Worm (Caenorhabditis elegans) whole organism, midembryonic: Measurements from ENCODE around the gene srw-32.

Experiments
- T22C8.4 ChIP-seq: fragments of 200-800 bp; sonication (Bioruptor generic); IDR thresholded peaks from 2 replicates; pipeline ENCODE4 v1.3.6; 2022; ENCODE audit warnings: missing genetic modification characterization, missing compliant biosample characterization
- cog-1 ChIP-seq: sonication (generic microtip); optimal IDR thresholded peaks from 2 replicates; lab custom pipeline; 2016; ENCODE audit warnings: missing genetic modification characterization, missing compliant biosample characterization
- flt-1 ChIP-seq: fragments of 200-800 bp; sonication (Bioruptor generic); IDR thresholded peaks from 2 replicates; pipeline ENCODE4 v1.3.6; 2022; ENCODE audit warnings: missing genetic modification characterization, missing compliant biosample characterization
- klf-2 ChIP-seq: fragments of 200-800 bp; sonication (Bioruptor generic); conservative IDR thresholded peaks from 2 replicates; pipeline ENCODE4 v1.3.6; 2022; ENCODE audit warnings: missing genetic modification reagents, missing genetic modification characterization, missing compliant biosample characterization
- med-1 ChIP-seq: sonication (generic microtip); optimal IDR thresholded peaks from 2 replicates; lab custom pipeline; 2017; ENCODE audit warnings: missing genetic modification characterization, mild to moderate bottlenecking, missing compliant biosample characterization, antibody characterized with exemption, missing genetic modification reagents; ENCODE audit not compliant: insufficient read depth
- ref-1 ChIP-seq: fragments of 200-800 bp; sonication (Bioruptor generic); conservative IDR thresholded peaks from 2 replicates; pipeline ENCODE4 v1.3.6; 2022; ENCODE audit warnings: missing genetic modification reagents, missing genetic modification characterization, missing compliant biosample characterization
- tab-1 ChIP-seq: fragments of 200-800 bp; sonication (Bioruptor generic); IDR thresholded peaks from 2 replicates; pipeline ENCODE4 v1.3.6; 2022; ENCODE audit warnings: missing genetic modification characterization, missing compliant biosample characterization
- ztf-23 ChIP-seq: fragments of 200-800 bp; sonication (Bioruptor generic); IDR thresholded peaks from 2 replicates; pipeline ENCODE4 v1.3.6; 2022; ENCODE audit warnings: missing genetic modification reagents, missing genetic modification characterization, missing compliant biosample characterization
- ztf-29 ChIP-seq: fragments of 200-800 bp; sonication (Bioruptor generic); IDR thresholded peaks from 2 replicates; pipeline ENCODE4 v1.3.6; 2022; ENCODE audit warnings: missing genetic modification reagents, missing genetic modification characterization, missing compliant biosample characterization

srw-32 gene

DNA sequence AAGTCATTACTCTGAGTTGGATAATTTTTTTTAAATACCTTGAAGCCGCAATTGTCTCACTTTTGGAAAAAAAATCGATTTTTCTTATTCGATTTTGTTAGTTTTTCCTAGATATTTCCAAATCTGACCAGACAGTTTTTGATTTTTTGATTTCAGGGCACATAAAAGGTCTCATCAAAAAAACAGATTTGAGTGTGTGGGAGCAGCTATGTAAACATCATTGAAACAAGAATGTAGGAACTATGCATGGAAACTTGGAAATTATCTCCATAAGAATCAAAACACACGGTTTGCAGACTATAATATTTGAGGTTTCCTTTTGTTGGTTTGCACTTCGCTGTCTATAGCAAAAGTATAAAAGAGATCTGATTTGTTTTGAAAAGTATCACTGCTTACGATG, 22.6 kb upstream of the srw-32 start, which contains the start of gene scl-24:
Gene scl-24, plus strand, starts transcription at position 301 of the 400 bp plus-strand sequence.
- TF ChIP-seq flt-1 (GFP tag; lab: Robert Waterston, UW) (no peak), cog-1 (no peak), ztf-29 (GFP tag; lab: Robert Waterston, UW) (no peak), ref-1 (GFP tag; lab: Robert Waterston, UW) (no peak), tab-1 (GFP tag; lab: Robert Waterston, UW) (no peak), ztf-23 (GFP tag; lab: Robert Waterston, UW) (no peak), med-1 (no peak), T22C8.4 (GFP tag; lab: Robert Waterston, UW) (no peak), klf-2 (GFP tag; lab: Robert Waterston, UW) (no peak)

DNA sequence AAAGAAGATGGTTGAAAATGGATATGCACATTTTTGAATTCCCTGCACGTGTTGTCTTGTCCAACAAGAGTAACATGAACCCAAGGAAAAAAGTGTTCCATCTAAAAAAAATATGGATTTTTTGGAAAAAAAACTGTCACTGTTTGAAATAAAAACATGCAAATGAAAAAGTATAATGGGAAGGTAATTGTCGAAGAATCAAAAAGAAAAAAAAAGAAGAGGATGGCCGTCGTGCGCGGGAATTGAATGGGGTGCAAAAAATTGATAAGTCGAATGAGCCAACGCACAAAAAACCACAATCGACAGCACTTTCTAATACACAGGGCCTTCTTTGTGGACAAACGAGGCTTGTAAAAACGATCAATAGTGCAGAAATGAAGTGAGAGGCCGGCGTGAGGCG, 14.9 kb upstream of the srw-32 start, which contains the start of gene fbxa-102:
Gene fbxa-102, minus strand, starts transcription at position 101 of the 400 bp plus-strand sequence.
- TF ChIP-seq med-1: no peak
- TF ChIP-seq flt-1 (GFP tag; lab: Robert Waterston, UW): no peak
- TF ChIP-seq ztf-29 (GFP tag; lab: Robert Waterston, UW): no peak
- no peak for TF ChIP-seq ztf-23 (GFP tag; lab: Robert Waterston, UW)
- TF ChIP-seq cog-1: no peak

DNA sequence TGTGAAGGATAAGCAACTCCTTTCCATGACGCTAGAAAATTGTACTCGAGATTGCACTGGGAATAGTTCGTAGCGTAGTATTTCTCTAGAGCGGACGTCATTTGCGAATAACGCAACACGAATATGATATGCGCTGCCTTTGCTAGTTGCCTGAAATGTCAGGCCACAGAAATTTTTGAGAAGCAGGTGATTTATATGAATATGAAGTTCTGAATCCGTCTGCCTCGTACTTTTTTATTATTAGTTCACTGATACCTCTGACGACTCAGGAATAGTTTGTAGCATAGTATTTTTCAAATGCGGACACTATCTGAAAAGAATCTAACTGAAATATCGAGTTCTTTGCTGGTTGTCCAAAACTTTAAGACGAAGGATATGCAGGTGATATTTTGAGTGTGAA, 12.5 kb upstream of the srw-32 start, which contains the start of gene srh-118:
Gene srh-118, minus strand, starts transcription at position 101 of the 400 bp plus-strand sequence.
- TF ChIP-seq ztf-23 (GFP tag; lab: Robert Waterston, UW): no peak
- TF ChIP-seq flt-1 (GFP tag; lab: Robert Waterston, UW): no peak
- no peak for TF ChIP-seq klf-2 (GFP tag; lab: Robert Waterston, UW)
- TF ChIP-seq ztf-29 (GFP tag; lab: Robert Waterston, UW): no peak
- no peak for TF ChIP-seq tab-1 (GFP tag; lab: Robert Waterston, UW)
- no peak for TF ChIP-seq T22C8.4 (GFP tag; lab: Robert Waterston, UW)
- no peak for TF ChIP-seq cog-1
- TF ChIP-seq ref-1 (GFP tag; lab: Robert Waterston, UW): no peak
- TF ChIP-seq med-1: no peak

DNA sequence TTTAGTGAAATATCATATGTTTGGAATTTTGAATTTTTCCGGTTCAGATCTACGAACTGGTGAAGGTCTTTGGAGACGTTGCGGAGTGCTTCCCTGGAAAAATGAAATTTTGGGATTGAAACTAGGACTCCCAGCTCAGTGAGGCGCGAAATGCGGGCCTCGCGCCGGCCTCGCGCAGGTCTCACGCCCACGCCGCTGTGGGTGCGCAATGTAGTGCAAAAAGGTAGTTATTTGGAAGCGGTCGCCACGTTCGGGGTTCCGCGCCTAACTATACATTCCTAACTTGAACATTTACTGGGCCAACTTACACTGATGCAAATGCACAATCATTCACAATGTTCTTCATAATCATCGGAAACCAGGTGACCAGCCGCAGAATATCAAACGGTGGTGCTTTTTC, 8.5 kb upstream of the srw-32 start:
- TF ChIP-seq ztf-29 (GFP tag; lab: Robert Waterston, UW) (no peak), flt-1 (GFP tag; lab: Robert Waterston, UW) (no peak), T22C8.4 (GFP tag; lab: Robert Waterston, UW) (no peak), cog-1 (no peak), tab-1 (GFP tag; lab: Robert Waterston, UW) (no peak), ztf-23 (GFP tag; lab: Robert Waterston, UW) (no peak), ref-1 (GFP tag; lab: Robert Waterston, UW) (no peak), klf-2 (GFP tag; lab: Robert Waterston, UW) (no peak), med-1 (no peak)

DNA sequence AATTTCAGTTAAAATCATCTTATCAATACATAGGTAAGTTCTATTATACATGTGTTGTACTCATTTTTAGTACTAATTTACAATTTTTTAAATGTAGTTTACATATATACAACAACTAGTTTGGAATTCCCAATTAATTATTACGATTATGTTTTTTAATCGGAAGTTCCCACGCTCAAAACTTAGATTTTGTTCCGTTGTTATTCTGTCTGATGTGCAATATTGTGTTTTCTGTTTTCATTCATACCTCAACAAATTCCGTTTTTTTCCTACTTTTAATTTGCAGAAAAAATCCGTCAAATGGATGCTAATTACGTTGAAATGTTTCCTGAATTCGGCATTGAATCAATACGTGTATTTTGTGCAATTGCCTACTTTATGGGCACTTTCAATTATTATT, 2.3 kb upstream of the srw-32 start, which contains the start of gene srw-31:
Gene srw-31, plus strand, starts transcription at position 301 of the 400 bp plus-strand sequence.
- no peak for TF ChIP-seq tab-1 (GFP tag; lab: Robert Waterston, UW)
- TF ChIP-seq flt-1 (GFP tag; lab: Robert Waterston, UW): no peak
- TF ChIP-seq T22C8.4 (GFP tag; lab: Robert Waterston, UW): no peak
- no peak for TF ChIP-seq cog-1
- no peak for TF ChIP-seq klf-2 (GFP tag; lab: Robert Waterston, UW)
- no peak for TF ChIP-seq ztf-23 (GFP tag; lab: Robert Waterston, UW)
- no peak for TF ChIP-seq med-1
- no peak for TF ChIP-seq ztf-29 (GFP tag; lab: Robert Waterston, UW)
- no peak for TF ChIP-seq ref-1 (GFP tag; lab: Robert Waterston, UW)

DNA sequence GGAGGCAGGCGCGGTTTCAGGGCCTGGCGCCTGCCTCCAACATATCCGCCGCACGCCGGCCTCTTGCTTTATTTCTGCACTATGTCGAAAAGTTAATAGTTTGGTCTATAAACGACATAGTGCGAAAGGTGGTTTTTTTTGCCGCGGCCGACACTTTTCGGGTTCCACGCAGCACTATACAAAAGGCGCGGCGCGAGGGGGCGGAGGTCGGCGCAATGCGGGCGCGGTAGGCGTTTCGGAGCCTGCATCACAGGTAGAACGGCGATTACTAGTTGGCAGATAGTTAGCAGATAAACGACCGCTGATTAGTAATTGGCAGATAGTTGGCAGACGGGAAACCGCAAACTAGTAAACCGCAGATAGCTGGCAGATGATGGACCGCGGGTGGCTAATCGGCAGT, 4.2 kb downstream of the srw-32 start:
- TF ChIP-seq cog-1: no peak
- 0 out of 2 replicates have a peak, but pooled peaks have one; percentile 32 for TF ChIP-seq tab-1 (GFP tag; lab: Robert Waterston, UW)
- no peak for TF ChIP-seq ztf-29 (GFP tag; lab: Robert Waterston, UW)

DNA sequence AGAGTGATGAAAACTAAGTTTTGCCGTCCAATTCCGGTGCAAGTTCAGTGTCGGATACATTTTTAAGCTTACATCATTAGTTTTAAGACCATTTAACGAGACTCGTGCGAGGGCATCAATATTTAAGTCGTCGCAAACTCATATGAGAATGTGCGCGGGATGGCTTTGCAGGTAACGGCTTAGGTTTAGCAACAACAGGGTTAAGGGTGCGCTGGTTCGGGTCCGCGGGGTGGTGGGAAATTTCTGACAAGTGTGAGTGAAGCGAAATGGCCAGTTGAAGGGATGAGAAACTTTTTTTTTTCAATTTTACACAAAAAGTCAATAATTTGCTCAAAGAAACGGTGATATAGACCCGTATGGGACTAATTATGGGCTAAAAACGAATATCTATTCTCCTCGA, 5.2 kb downstream of the srw-32 start:
- TF ChIP-seq ref-1 (GFP tag; lab: Robert Waterston, UW) (0 out of 2 replicates have a peak, but pooled peaks have one; percentile 10), flt-1 (GFP tag; lab: Robert Waterston, UW) (no peak)

DNA sequence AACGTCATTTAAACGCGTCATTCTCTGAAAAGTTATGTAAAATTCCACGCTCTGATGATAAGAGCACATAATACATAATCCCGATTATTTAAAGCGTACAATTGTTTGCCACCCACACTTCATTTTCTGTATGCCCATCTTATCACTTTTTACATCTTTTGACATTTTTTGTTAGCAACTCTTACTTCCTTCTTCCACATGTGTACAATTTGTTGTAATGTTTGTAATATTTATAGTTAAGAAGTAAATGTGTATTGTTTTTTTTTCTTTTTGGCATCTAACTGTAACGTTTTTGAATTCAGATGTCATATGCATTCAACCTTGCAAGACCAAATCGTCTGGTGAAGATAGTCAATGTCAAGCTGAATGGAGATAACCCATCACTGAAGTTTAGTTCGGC, 12.1 kb downstream of the srw-32 start, which contains the start of gene fbxa-136:
Gene fbxa-136, plus strand, starts transcription at position 301 of the 400 bp plus-strand sequence.
- TF ChIP-seq med-1 (no peak), cog-1 (no peak)

DNA sequence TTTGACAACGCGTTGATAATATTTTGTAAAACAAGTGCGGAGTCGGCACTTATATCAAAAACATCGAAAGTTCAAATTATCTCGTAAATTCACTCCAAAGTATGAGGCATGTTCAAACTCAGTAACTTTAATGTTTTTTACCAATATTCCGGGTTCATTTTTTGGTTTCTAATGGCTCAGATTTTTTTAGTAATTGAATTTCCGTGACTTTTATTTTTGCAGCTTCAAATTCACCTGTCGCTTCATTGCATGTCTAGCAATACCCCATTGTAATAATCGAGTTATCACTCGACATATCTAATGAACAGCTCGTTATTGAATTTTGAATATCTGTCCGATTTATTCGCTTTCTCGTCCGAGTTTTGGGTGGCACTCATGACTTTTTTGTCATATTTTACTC, 19.1 kb downstream of the srw-32 start, which contains the start of gene srz-90:
Gene srz-90, plus strand, starts transcription at position 301 of the 400 bp plus-strand sequence.
- TF ChIP-seq ztf-29 (GFP tag; lab: Robert Waterston, UW) (no peak), ztf-23 (GFP tag; lab: Robert Waterston, UW) (no peak), ref-1 (GFP tag; lab: Robert Waterston, UW) (no peak), cog-1 (no peak), T22C8.4 (GFP tag; lab: Robert Waterston, UW) (no peak)

DNA sequence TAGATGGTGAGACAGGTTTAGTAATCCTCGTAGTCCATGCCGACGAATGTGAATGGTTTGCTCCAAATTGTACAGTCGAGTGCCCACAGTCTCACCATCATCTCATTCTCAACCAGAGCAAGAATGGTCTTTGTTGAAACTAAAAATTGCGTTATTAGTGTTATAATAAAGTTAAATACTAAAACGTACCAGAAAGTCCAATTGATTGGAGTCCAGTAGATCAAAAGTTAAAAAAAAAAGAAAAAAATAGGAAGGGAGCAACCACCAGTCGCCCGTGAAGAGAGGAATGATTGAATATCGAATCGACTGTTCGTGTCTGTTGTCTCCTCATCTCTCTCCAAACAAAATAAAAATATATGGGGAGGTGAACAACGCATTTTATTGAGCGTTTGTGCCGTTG, 21.9 kb downstream of the srw-32 start, which contains the start of gene C18D4.12:
Gene C18D4.12, minus strand, starts transcription at position 101 of the 400 bp plus-strand sequence.
- TF ChIP-seq ztf-23 (GFP tag; lab: Robert Waterston, UW) (no peak), cog-1 (no peak), T22C8.4 (GFP tag; lab: Robert Waterston, UW) (no peak), ref-1 (GFP tag; lab: Robert Waterston, UW) (no peak), ztf-29 (GFP tag; lab: Robert Waterston, UW) (no peak), tab-1 (GFP tag; lab: Robert Waterston, UW) (no peak), flt-1 (GFP tag; lab: Robert Waterston, UW) (no peak), med-1 (no peak)
